Worm (Caenorhabditis elegans) whole organism, L4 larva: ENCODE measurements around the gene T09F3.7.

ENCODE experiments used
- D1046.2 ChIP-seq: fragments of 200-800 bp; sonication (Bioruptor generic); IDR thresholded peaks from 2 replicates; pipeline ENCODE4 v1.3.6; 2022; ENCODE audit warnings: missing genetic modification characterization, missing compliant biosample characterization
- F10B5.3 ChIP-seq: sonication (generic microtip); optimal IDR thresholded peaks from 2 replicates; lab custom pipeline; 2016; ENCODE audit warnings: mild to moderate bottlenecking, missing genetic modification characterization, missing compliant biosample characterization
- F26F4.8 ChIP-seq: fragments of 200-800 bp; sonication (Bioruptor generic); conservative IDR thresholded peaks from 2 replicates; pipeline ENCODE4 v1.3.6; 2022; ENCODE audit warnings: missing genetic modification characterization, missing compliant biosample characterization
- F44E2.7 ChIP-seq: fragments of 200-800 bp; sonication (Bioruptor generic); IDR thresholded peaks from 2 replicates; pipeline ENCODE4 v2.1.2; 2022; ENCODE audit warnings: missing genetic modification characterization, missing compliant biosample characterization
- R02D3.7 ChIP-seq: fragments of 150-350 bp; sonication (generic microtip); optimal IDR thresholded peaks from 3 replicates; lab custom pipeline; 2014; ENCODE audit warnings: missing biosample characterization, missing genetic modification characterization
- T20F7.1 ChIP-seq: fragments of 200-800 bp; sonication (Bioruptor generic); optimal IDR thresholded peaks from 2 replicates; lab custom pipeline; 2018; ENCODE audit warnings: mild to moderate bottlenecking, missing genetic modification characterization, missing compliant biosample characterization
- T26A8.4 ChIP-seq: fragments of 200-800 bp; sonication (Bioruptor generic); IDR thresholded peaks from 2 replicates; pipeline ENCODE4 v1.3.6; 2022; ENCODE audit warnings: missing genetic modification characterization, missing compliant biosample characterization
- Y5F2A.4 ChIP-seq: fragments of 200-800 bp; sonication (Bioruptor generic); optimal IDR thresholded peaks from 2 replicates; lab custom pipeline; 2018; ENCODE audit warnings: mild to moderate bottlenecking, missing genetic modification characterization, missing compliant biosample characterization
- Y75B8A.6 ChIP-seq: fragments of 200-800 bp; sonication (Bioruptor generic); IDR thresholded peaks from 2 replicates; pipeline ENCODE4 v1.3.6; 2022; ENCODE audit warnings: missing genetic modification reagents, missing genetic modification characterization, missing compliant biosample characterization
- ZK546.5 ChIP-seq, 2 experiments: sonication (generic microtip); optimal IDR thresholded peaks; 2 replicates each; lab custom pipeline; 2017; ENCODE audit warnings: missing biosample characterization in 2 of 2, missing genetic modification characterization in 2 of 2
- aha-1 ChIP-seq: fragments of 150-350 bp; peaks from one replicate; lab custom pipeline; 2014; ENCODE audit warnings: missing biosample characterization, missing genetic modification characterization
- arid-1 ChIP-seq: fragments of 200-800 bp; sonication (Bioruptor generic); conservative IDR thresholded peaks from 2 replicates; pipeline ENCODE4 v1.3.6; 2022; ENCODE audit warnings: missing genetic modification reagents, missing genetic modification characterization, missing compliant biosample characterization
- attf-4 ChIP-seq: sonication (generic microtip); optimal IDR thresholded peaks from 3 replicates; lab custom pipeline; 2017; ENCODE audit warnings: missing biosample characterization, missing genetic modification characterization
- ceh-20 ChIP-seq: fragments of 200-800 bp; sonication (Bioruptor generic); IDR thresholded peaks from 2 replicates; pipeline ENCODE4 v1.3.6; 2022; ENCODE audit warnings: missing genetic modification reagents, missing genetic modification characterization, missing compliant biosample characterization
- ceh-32 ChIP-seq: sonication (generic microtip); optimal IDR thresholded peaks from 2 replicates; lab custom pipeline; 2016; ENCODE audit warnings: mild to moderate bottlenecking, missing genetic modification characterization, missing compliant biosample characterization; ENCODE audit not compliant: poor library complexity
- ceh-62 ChIP-seq: sonication (generic microtip); optimal IDR thresholded peaks from 2 replicates; lab custom pipeline; 2017; ENCODE audit warnings: missing biosample characterization, missing genetic modification characterization
- ceh-82 ChIP-seq: sonication (generic microtip); optimal IDR thresholded peaks from 2 replicates; lab custom pipeline; 2017; ENCODE audit warnings: missing biosample characterization, missing genetic modification characterization
- daf-19 ChIP-seq: fragments of 200-800 bp; sonication (Bioruptor generic); conservative IDR thresholded peaks from 2 replicates; pipeline ENCODE4 v1.3.6; 2022; ENCODE audit warnings: missing genetic modification characterization, missing compliant biosample characterization
- daf-8 ChIP-seq: fragments of 200-800 bp; sonication (Bioruptor generic); IDR thresholded peaks from 2 replicates; pipeline ENCODE4 v1.3.6; 2022; ENCODE audit warnings: missing genetic modification characterization, missing compliant biosample characterization
- dmd-6 ChIP-seq: fragments of 200-800 bp; sonication (Bioruptor generic); IDR thresholded peaks from 2 replicates; pipeline ENCODE4 v1.3.6; 2022; ENCODE audit warnings: missing genetic modification reagents, missing genetic modification characterization, missing compliant biosample characterization
- dmd-9 ChIP-seq: fragments of 200-800 bp; sonication (Bioruptor generic); IDR thresholded peaks from 2 replicates; pipeline ENCODE4 v1.3.6; 2022; ENCODE audit warnings: missing genetic modification reagents, missing genetic modification characterization, missing compliant biosample characterization
- dpl-1 ChIP-seq: fragments of 150-350 bp; optimal IDR thresholded peaks from 2 replicates; lab custom pipeline; 2014; ENCODE audit warnings: missing biosample characterization, missing genetic modification reagents, missing genetic modification characterization
- fos-1 ChIP-seq: fragments of 150-350 bp; optimal IDR thresholded peaks from 2 replicates; lab custom pipeline; 2014; ENCODE audit warnings: missing biosample characterization, missing genetic modification characterization
- gei-8 ChIP-seq: fragments of 200-800 bp; sonication (Bioruptor generic); optimal IDR thresholded peaks from 2 replicates; lab custom pipeline; 2018; ENCODE audit warnings: mild to moderate bottlenecking, missing genetic modification characterization, missing compliant biosample characterization
- hif-1 ChIP-seq, 2 experiments: sonication (generic microtip); optimal IDR thresholded peaks; 2 replicates each; lab custom pipeline; 2016 to 2017; ENCODE audit warnings: missing compliant biosample characterization in 2 of 2, missing genetic modification characterization in 2 of 2, missing genetic modification reagents in 2 of 2, missing genotype in 2 of 2, mild to moderate bottlenecking in 1 of 2
- hlh-11 ChIP-seq: fragments of 200-800 bp; sonication (Bioruptor generic); optimal IDR thresholded peaks from 2 replicates; lab custom pipeline; 2018; ENCODE audit warnings: mild to moderate bottlenecking, missing genetic modification characterization, missing compliant biosample characterization
- jun-1 ChIP-seq: fragments of 150-350 bp; optimal IDR thresholded peaks from 2 replicates; lab custom pipeline; 2014; ENCODE audit warnings: missing biosample characterization, missing genetic modification reagents, missing genetic modification characterization
- lim-7 ChIP-seq: fragments of 200-800 bp; sonication (Bioruptor generic); IDR thresholded peaks from 2 replicates; pipeline ENCODE4 v1.3.6; 2022; ENCODE audit warnings: missing genetic modification characterization, missing compliant biosample characterization
- lin-1 ChIP-seq: fragments of 200-800 bp; sonication (Bioruptor generic); IDR thresholded peaks from 2 replicates; pipeline ENCODE4 v1.3.6; 2022; ENCODE audit warnings: missing genetic modification reagents, missing genetic modification characterization, missing compliant biosample characterization
- lin-13 ChIP-seq: fragments of 150-350 bp; optimal IDR thresholded peaks from 2 replicates; lab custom pipeline; 2014; ENCODE audit warnings: missing biosample characterization, missing genetic modification reagents, missing genetic modification characterization
- lin-29 ChIP-seq: fragments of 200-800 bp; sonication (Bioruptor generic); IDR thresholded peaks from 2 replicates; pipeline ENCODE4 v1.3.6; 2022; ENCODE audit warnings: missing genetic modification reagents, missing genetic modification characterization, missing compliant biosample characterization
- lin-39 ChIP-seq: fragments of 150-350 bp; optimal IDR thresholded peaks from 2 replicates; lab custom pipeline; 2014; ENCODE audit warnings: missing biosample characterization, missing genetic modification reagents, missing genetic modification characterization
- lir-3 ChIP-seq: sonication (generic microtip); optimal IDR thresholded peaks from 2 replicates; lab custom pipeline; 2016; ENCODE audit warnings: mild to moderate bottlenecking, missing genetic modification characterization, missing compliant biosample characterization
- lsy-2 ChIP-seq, 2 experiments: fragments of 150-350 bp in 1 of 2; sonication (generic microtip) in 1 of 2; optimal IDR thresholded peaks; 2 replicates each; lab custom pipeline; 2014 to 2017; ENCODE audit warnings: missing biosample characterization in 2 of 2, missing genetic modification characterization in 2 of 2
- madf-9 ChIP-seq: fragments of 200-800 bp; sonication (Bioruptor generic); conservative IDR thresholded peaks from 2 replicates; pipeline ENCODE4 v1.3.6; 2022; ENCODE audit warnings: missing genetic modification reagents, missing genetic modification characterization, missing compliant biosample characterization
- mdt-29 ChIP-seq: fragments of 200-800 bp; sonication (Bioruptor generic); IDR thresholded peaks from 2 replicates; pipeline ENCODE4 v1.3.6; 2022; ENCODE audit warnings: missing genetic modification reagents, missing genetic modification characterization, missing compliant biosample characterization
- mes-2 ChIP-seq: sonication (generic microtip); optimal IDR thresholded peaks from 2 replicates; lab custom pipeline; 2016; ENCODE audit warnings: missing genotype, mild to moderate bottlenecking, missing genetic modification characterization, missing compliant biosample characterization; ENCODE audit not compliant: poor library complexity, severe bottlenecking
- nhr-102 ChIP-seq: sonication (generic microtip); optimal IDR thresholded peaks from 2 replicates; lab custom pipeline; 2016; ENCODE audit warnings: mild to moderate bottlenecking, missing genetic modification characterization, moderate library complexity, missing compliant biosample characterization
- nhr-25 ChIP-seq: sonication (generic microtip); optimal IDR thresholded peaks from 2 replicates; lab custom pipeline; 2017; ENCODE audit warnings: missing genetic modification characterization, mild to moderate bottlenecking, missing compliant biosample characterization, antibody characterized with exemption, moderate library complexity, borderline replicate concordance; ENCODE audit not compliant: insufficient read depth
- nhr-48 ChIP-seq: sonication (generic microtip); optimal IDR thresholded peaks from 2 replicates; lab custom pipeline; 2016; ENCODE audit warnings: mild to moderate bottlenecking, missing genetic modification characterization, missing compliant biosample characterization
- nhr-6 ChIP-seq: fragments of 150-350 bp; optimal IDR thresholded peaks from 2 replicates; lab custom pipeline; 2014; ENCODE audit warnings: missing biosample characterization, missing genetic modification characterization
- nhr-76 ChIP-seq: fragments of 150-350 bp; optimal IDR thresholded peaks from 2 replicates; lab custom pipeline; 2014; ENCODE audit warnings: missing biosample characterization, missing genetic modification characterization
- pha-4 ChIP-seq, 2 experiments: fragments of 150-350 bp in 1 of 2; fragments of 200-800 bp in 1 of 2; sonication (Bioruptor generic) in 1 of 2; IDR thresholded peaks in 1 of 2; optimal IDR thresholded peaks in 1 of 2; 2 replicates each; pipeline versions ENCODE4 v1.3.6 to Lab custom; 2014 to 2022; ENCODE audit warnings: missing genetic modification characterization in 2 of 2, missing genetic modification reagents in 2 of 2, missing biosample characterization in 1 of 2, missing compliant biosample characterization in 1 of 2
- php-3 ChIP-seq: fragments of 200-800 bp; sonication (Bioruptor generic); IDR thresholded peaks from 2 replicates; pipeline ENCODE4 v1.3.6; 2022; ENCODE audit warnings: missing genetic modification reagents, missing genetic modification characterization, missing compliant biosample characterization
- pqm-1 ChIP-seq: sonication (generic microtip); optimal IDR thresholded peaks from 2 replicates; lab custom pipeline; 2017; ENCODE audit warnings: missing biosample characterization, missing genetic modification characterization
- rbr-2 ChIP-seq: sonication (generic microtip); optimal IDR thresholded peaks from 2 replicates; lab custom pipeline; 2016; ENCODE audit warnings: missing genotype, missing genetic modification characterization, missing compliant biosample characterization
- spr-1 ChIP-seq: sonication (generic microtip); optimal IDR thresholded peaks from 2 replicates; lab custom pipeline; 2016; ENCODE audit warnings: mild to moderate bottlenecking, missing genetic modification characterization, missing compliant biosample characterization
- unc-39 ChIP-seq: sonication (generic microtip); optimal IDR thresholded peaks from 2 replicates; lab custom pipeline; 2017; ENCODE audit warnings: missing biosample characterization, missing genetic modification characterization
- zfp-2 ChIP-seq: sonication (generic microtip); optimal IDR thresholded peaks from 2 replicates; lab custom pipeline; 2016; ENCODE audit warnings: mild to moderate bottlenecking, missing genetic modification characterization, missing compliant biosample characterization
- zip-11 ChIP-seq: fragments of 200-800 bp; sonication (Bioruptor generic); IDR thresholded peaks from 2 replicates; pipeline ENCODE4 v1.3.6; 2022; ENCODE audit warnings: missing genetic modification characterization, missing compliant biosample characterization
- zip-2 ChIP-seq: fragments of 150-350 bp; optimal IDR thresholded peaks from 2 replicates; lab custom pipeline; 2014; ENCODE audit warnings: missing biosample characterization, missing genetic modification characterization
- ztf-11 ChIP-seq: fragments of 150-350 bp; optimal IDR thresholded peaks from 2 replicates; lab custom pipeline; 2014; ENCODE audit warnings: missing biosample characterization, missing genetic modification characterization

Gene T09F3.7

ce11 chrII:10382247-10382646 lies 8.7 kb upstream of the T09F3.7 start (continued):
- TF ChIP-seq pha-4 (GFP tag; IDR thresholded peaks at IDR 0.05; lab: Robert Waterston, UW) (peak; percentile 52; the same call in 1 of the 2 replicates), pha-4 (tag; optimal IDR thresholded peaks at IDR 0.05; lab: Kevin White, UChicago) (peak; percentile 48), nhr-48 (tag; lab: Kevin White, UChicago) (peak; percentile 26), dpl-1 (GFP tag; lab: Kevin White, UChicago) (peak; percentile 15), unc-39 (tag; lab: Kevin White, UChicago) (no peak), ceh-82 (no peak), gei-8 (GFP tag; lab: Kevin White, UChicago) (no peak), ceh-32 (tag; lab: Kevin White, UChicago) (no peak), hlh-11 (tag; lab: Kevin White, UChicago) (peak; percentile 89), spr-1 (tag; lab: Kevin White, UChicago) (peak; percentile 26), dmd-6 (GFP tag; lab: Robert Waterston, UW) (peak; percentile 57), php-3 (no peak), hif-1 (tag; optimal IDR thresholded peaks at IDR 0.05; lab: Kevin White, UChicago) (peak in 1 of 2 experiments; percentile 25), Y75B8A.6 (GFP tag; lab: Robert Waterston, UW) (no peak), fos-1 (tag; lab: Kevin White, UChicago) (no peak), Y5F2A.4 (no peak), nhr-6 (tag; lab: Kevin White, UChicago) (no peak), ceh-62 (no peak), nhr-76 (no peak), aha-1 (tag; lab: Kevin White, UChicago) (peak; percentile 70), lin-29 (no peak), D1046.2 (0 out of 2 replicates have a peak, but pooled peaks have one; percentile 34), attf-4 (tag; lab: Kevin White, UChicago) (no peak), lim-7 (GFP tag; lab: Robert Waterston, UW) (no peak), ZK546.5 (tag; optimal IDR thresholded peaks at IDR 0.05; lab: Kevin White, UChicago) (no peak), R02D3.7 (tag; lab: Kevin White, UChicago) (no peak), ztf-11 (tag; lab: Kevin White, UChicago) (no peak), mes-2 (peak; percentile 65), madf-9 (no peak), zip-2 (tag; lab: Kevin White, UChicago) (no peak), nhr-102 (tag; lab: Kevin White, UChicago) (peak; percentile 17), daf-8 (GFP tag; lab: Robert Waterston, UW) (no peak), T20F7.1 (no peak), T26A8.4 (GFP tag; lab: Robert Waterston, UW) (peak; percentile 56), ceh-20 (GFP tag; lab: Robert Waterston, UW) (no peak), daf-19 (GFP tag; lab: Robert Waterston, UW) (0 out of 2 replicates have a peak, but pooled peaks have one; percentile 40), lin-1 (GFP tag; lab: Robert Waterston, UW) (no peak), F44E2.7 (GFP tag; lab: Robert Waterston, UW) (no peak), F10B5.3 (tag; lab: Kevin White, UChicago) (no peak), rbr-2 (peak; percentile 49), dmd-9 (GFP tag; lab: Robert Waterston, UW) (no peak), lsy-2 (tag; optimal IDR thresholded peaks at IDR 0.05; lab: Kevin White, UChicago) (peak; percentile 31 to 51), lir-3 (tag; lab: Kevin White, UChicago) (no peak), F26F4.8 (GFP tag; lab: Robert Waterston, UW) (no peak), jun-1 (tag; lab: Kevin White, UChicago) (no peak), lin-39 (no peak), zfp-2 (tag; lab: Kevin White, UChicago) (no peak), lin-13 (GFP tag; lab: Kevin White, UChicago) (no peak), zip-11 (GFP tag; lab: Robert Waterston, UW) (no peak), arid-1 (GFP tag; lab: Robert Waterston, UW) (no peak), mdt-29 (GFP tag; lab: Robert Waterston, UW) (no peak), pqm-1 (tag; lab: Kevin White, UChicago) (no peak), nhr-25 (tag; lab: Kevin White, UChicago) (no peak)
